Worm (Caenorhabditis elegans): ENCODE data around the gene mrpl-4.

mrpl-4 gene

DNA sequence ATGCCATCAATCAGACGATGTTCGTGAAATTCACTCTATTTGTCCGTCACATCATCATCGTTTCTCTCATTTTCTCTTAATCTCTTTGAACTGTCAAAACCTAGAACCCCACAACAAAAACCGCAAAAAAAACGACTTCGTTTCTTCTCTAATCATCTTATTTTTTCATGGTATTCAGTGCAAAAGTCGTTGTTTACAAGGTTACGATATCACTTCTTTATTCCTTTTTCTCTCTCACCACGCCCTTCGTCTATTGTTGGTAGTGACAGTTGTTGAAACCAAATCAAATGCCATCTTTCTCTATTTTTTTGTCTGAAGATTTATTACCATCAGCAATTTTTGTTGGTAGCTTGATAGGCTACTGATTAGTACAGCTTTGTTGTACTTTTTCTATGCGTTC lies 17.8 kb upstream of the mrpl-4 start:
- no peak for TF ChIP-seq snpc-4 (GFP tag; optimal IDR thresholded peaks at IDR 0.05)
- peak in 1 of 4 experiments; percentile 38 for TF ChIP-seq snpc-4 (tag; optimal IDR thresholded peaks at IDR 0.05)
- peak; percentile 46 for TF ChIP-seq lin-40 (tag; optimal IDR thresholded peaks at IDR 0.05)
- TF ChIP-seq rpc-1 (optimal IDR thresholded peaks at IDR 0.05) = no peak
- TF ChIP-seq rpc-1 (tag; optimal IDR thresholded peaks at IDR 0.05) = no peak

DNA sequence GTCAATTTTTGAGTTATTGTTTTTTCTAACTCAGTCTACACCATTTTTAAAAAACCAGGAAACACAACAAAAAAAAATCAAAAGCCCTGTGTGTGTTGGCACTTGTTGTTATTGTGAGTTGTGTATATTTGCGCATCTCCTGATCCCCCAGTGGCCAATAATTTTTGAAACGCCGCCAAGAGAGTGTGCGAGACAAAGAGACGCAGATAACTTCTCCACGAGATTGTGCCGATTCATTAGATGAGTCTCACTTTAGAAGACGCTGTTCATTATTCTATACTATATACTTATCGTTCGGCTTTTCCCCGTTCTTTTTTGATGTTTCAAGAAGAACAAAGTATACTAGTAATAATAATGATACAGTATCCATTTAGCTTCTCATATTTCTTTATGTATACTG lies 16.4 kb upstream of the mrpl-4 start:
- TF ChIP-seq cebp-2 (GFP tag; IDR thresholded peaks at IDR 0.05) (no peak), ZK185.1 (tag; optimal IDR thresholded peaks at IDR 0.05; ENCODE audit: poor library complexity, severe bottlenecking) (no peak), aptf-2 (GFP tag; conservative IDR thresholded peaks at IDR 0.05) (no peak), F55B11.4 (tag; optimal IDR thresholded peaks at IDR 0.05; ENCODE audit: borderline replicate concordance, insufficient read depth) (no peak), somi-1 (GFP tag; optimal IDR thresholded peaks at IDR 0.05) (no peak), madf-3 (GFP tag; IDR thresholded peaks at IDR 0.05) (no peak), hmg-1.2 (GFP tag; IDR thresholded peaks at IDR 0.05) (peak; percentile 53; the same call in 1 of the 2 replicates), zfh-2 (GFP tag; conservative IDR thresholded peaks at IDR 0.05) (no peak)

DNA sequence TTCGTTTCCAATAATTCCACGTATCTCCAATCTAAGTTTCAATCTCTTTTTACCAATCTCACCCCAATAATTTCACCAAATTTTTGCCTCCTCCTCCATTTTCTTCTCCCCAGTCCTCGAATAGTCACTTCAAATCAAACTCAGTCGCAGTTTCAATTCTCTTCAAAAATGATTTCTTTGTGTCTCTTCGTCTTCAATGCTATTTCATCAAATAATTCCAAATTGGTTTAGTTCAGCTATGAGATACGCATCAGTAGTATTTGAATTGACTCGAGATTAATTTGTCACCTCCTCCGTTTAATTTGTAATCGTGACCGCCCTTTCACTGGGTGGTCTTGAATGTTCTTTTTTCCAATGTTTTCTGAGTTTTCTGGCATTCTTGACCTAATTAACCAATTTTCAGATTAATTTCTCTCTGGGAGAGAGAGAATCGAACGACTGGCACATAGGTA lies 12.0 kb upstream of the mrpl-4 start, which contains the start of gene T23B12.11:
Gene T23B12.11 (plus strand): TSS at position 402 of the 452 bp plus-strand sequence.
- TF ChIP-seq nhr-80 (tag; optimal IDR thresholded peaks at IDR 0.05) = no peak
- TF ChIP-seq attf-5 (GFP tag; optimal IDR thresholded peaks at IDR 0.05) = no peak
- no peak for TF ChIP-seq nhr-120 (GFP tag; IDR thresholded peaks at IDR 0.05)
- TF ChIP-seq ceh-79 (tag; optimal IDR thresholded peaks at IDR 0.05) = no peak
- TF ChIP-seq attf-3 (GFP tag; conservative IDR thresholded peaks at IDR 0.05) = no peak
- no peak for TF ChIP-seq B0336.3 (GFP tag; IDR thresholded peaks at IDR 0.05)
- TF ChIP-seq ztf-18 (tag; optimal IDR thresholded peaks at IDR 0.05) = no peak
- no peak for TF ChIP-seq ztf-22 (GFP tag; optimal IDR thresholded peaks at IDR 0.05)
- TF ChIP-seq mel-28 (tag; optimal IDR thresholded peaks at IDR 0.05; ENCODE audit: borderline replicate concordance) = no peak
- TF ChIP-seq Y53F4B.3 (GFP tag; IDR thresholded peaks at IDR 0.05) = no peak
- no peak for TF ChIP-seq ceh-91 (GFP tag; IDR thresholded peaks at IDR 0.05)
- no peak for TF ChIP-seq madf-3 (GFP tag; IDR thresholded peaks at IDR 0.05)
- TF ChIP-seq B0261.1 (tag; optimal IDR thresholded peaks at IDR 0.05) = no peak
- TF ChIP-seq ztf-6 (GFP tag; IDR thresholded peaks at IDR 0.05) = no peak
- TF ChIP-seq lsl-1 (GFP tag; optimal IDR thresholded peaks at IDR 0.05) = no peak
- no peak for TF ChIP-seq egl-18 (GFP tag; IDR thresholded peaks at IDR 0.05)
- no peak for TF ChIP-seq Y56A3A.18 (GFP tag; IDR thresholded peaks at IDR 0.05)

DNA sequence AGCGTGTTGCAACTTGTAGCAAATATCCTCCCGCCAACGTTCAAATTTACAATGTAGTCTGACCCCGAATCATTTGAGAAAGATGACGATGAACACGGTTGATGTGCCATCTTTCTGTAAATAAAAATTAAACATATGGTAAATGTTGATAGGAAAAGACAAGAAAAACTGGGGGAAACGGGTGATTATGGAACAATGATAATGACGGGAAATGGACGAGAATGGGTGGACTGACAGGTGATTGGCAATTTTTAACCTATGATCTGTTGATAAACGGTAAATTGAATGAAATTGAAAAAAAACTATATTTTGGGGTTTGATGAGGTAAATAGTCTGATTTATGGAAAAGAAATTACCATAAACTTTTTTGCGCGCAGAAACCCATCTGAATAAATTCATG lies 6.8 kb upstream of the mrpl-4 start, which contains the start of gene T23B12.6:
Gene T23B12.6 (minus strand): TSS at position 114 of the 400 bp plus-strand sequence.
- TF ChIP-seq madf-6 (GFP tag; IDR thresholded peaks at IDR 0.05) (0 out of 2 replicates have a peak, but pooled peaks have one; percentile 5), ets-4 (GFP tag; optimal IDR thresholded peaks at IDR 0.05) (peak; percentile 5), somi-1 (GFP tag; optimal IDR thresholded peaks at IDR 0.05) (no peak), mel-28 (tag; optimal IDR thresholded peaks at IDR 0.05; ENCODE audit: borderline replicate concordance) (no peak), dox-1 (GFP tag; IDR thresholded peaks at IDR 0.05) (peak; percentile 5; the same call in 1 of the 2 replicates), nhr-80 (tag; optimal IDR thresholded peaks at IDR 0.05) (peak; percentile 83), tbp1 (GFP tag; optimal IDR thresholded peaks at IDR 0.05) (peak; percentile 4)

DNA sequence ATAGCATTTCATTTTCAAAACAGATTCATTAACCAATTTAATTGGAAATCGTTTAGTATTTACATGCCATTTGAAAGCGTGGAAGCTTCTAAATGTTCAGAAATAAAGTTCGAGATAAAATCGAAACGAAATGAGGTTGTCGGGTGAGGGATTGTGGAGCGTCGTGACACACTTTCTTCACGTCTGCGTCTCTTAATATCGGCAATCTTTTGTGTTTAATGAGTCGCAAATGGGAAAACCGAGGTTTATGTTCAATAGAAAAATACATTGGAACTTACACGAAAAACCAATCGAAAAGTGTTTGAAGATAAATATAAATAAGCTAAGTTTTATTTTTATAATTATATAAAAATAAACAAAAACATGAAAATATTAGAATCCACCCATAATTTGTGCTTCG lies 6.3 kb upstream of the mrpl-4 start:
- TF ChIP-seq unc-62 (GFP tag; optimal IDR thresholded peaks at IDR 0.05) (no peak), madf-6 (GFP tag; IDR thresholded peaks at IDR 0.05) (peak; percentile 25; the same call in 1 of the 2 replicates), zim-3 (tag; optimal IDR thresholded peaks at IDR 0.05) (no peak), attf-6 (GFP tag; IDR thresholded peaks at IDR 0.05) (no peak), F57C9.4 (tag; optimal IDR thresholded peaks at IDR 0.05) (no peak), dpff-1 (tag; optimal IDR thresholded peaks at IDR 0.05) (no peak), unc-130 (GFP tag; optimal IDR thresholded peaks at IDR 0.05) (no peak), xnd-1 (tag; optimal IDR thresholded peaks at IDR 0.05) (no peak), atf-7 (tag; optimal IDR thresholded peaks at IDR 0.05) (no peak), snpc-4 (GFP tag; optimal IDR thresholded peaks at IDR 0.05) (peak; percentile 49), snpc-4 (tag; optimal IDR thresholded peaks at IDR 0.05) (peak in 1 of 4 experiments; percentile 51), mxl-1 (tag; optimal IDR thresholded peaks at IDR 0.05) (no peak), T07F8.4 (tag; optimal IDR thresholded peaks at IDR 0.05) (no peak), ama-1 (optimal IDR thresholded peaks at IDR 0.05) (no peak), ama-1 (GFP tag; optimal IDR thresholded peaks at IDR 0.05) (no peak)

Data from whole organism, young adult.